Worm (Caenorhabditis elegans): ENCODE results near the gene Y67A10A.2.
A peak's percentile ranks its signal among the peaks of the same experiment; 100 is the strongest.

ce11 chrIV:14356120-14356519, 18.3 kb downstream of the Y67A10A.2 start:
- TF ChIP-seq him-1 (tag; optimal IDR thresholded peaks at IDR 0.05) (peak; percentile 23), W03F9.2 (tag; optimal IDR thresholded peaks at IDR 0.05) (no peak)
